Worm (Caenorhabditis elegans): ENCODE data around the gene K10C9.7.

DNA sequence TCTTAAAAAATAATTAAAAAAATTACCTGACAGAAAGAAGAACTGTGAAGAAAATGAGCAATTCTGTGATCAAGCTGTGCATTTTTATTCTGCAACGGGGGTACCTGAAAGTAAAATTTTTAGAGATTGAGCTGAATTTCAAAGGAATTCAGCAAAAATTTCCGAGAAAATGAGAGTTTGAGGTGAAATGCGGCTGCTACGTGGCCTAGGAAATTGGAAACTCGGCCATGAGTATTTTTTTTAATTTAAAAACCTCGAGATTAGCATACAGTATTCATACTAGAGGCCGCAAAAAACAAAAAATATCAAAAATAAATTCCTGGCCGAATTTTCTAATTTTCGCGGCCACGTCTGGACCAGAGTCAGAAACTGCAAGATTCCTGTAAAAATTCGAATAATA lies 34.1 kb downstream of the K10C9.7 start, which contains the start of gene flp-34:
- TF ChIP-seq lsy-2 (tag; optimal IDR thresholded peaks at IDR 0.05) = no peak
- no peak for TF ChIP-seq elt-3 (tag; optimal IDR thresholded peaks at IDR 0.05)
- TF ChIP-seq ZK546.5 (tag; optimal IDR thresholded peaks at IDR 0.05) = no peak
- TF ChIP-seq blmp-1 (tag; optimal IDR thresholded peaks at IDR 0.05; ENCODE audit: insufficient read depth) = no peak

All from whole organism, L2 larva.